Worm (Caenorhabditis elegans) whole organism, mixed stage, embryonic: ENCODE data around the gene gst-1.
A peak's percentile ranks its signal among the peaks of the same experiment; 100 is the strongest.

Experiments used
- M03D4.4 ChIP-seq: sonication (generic microtip); optimal IDR thresholded peaks from 2 replicates; lab custom pipeline; 2017; ENCODE audit warnings: mild to moderate bottlenecking, missing genetic modification characterization, missing compliant biosample characterization
- bed-3 ChIP-seq: fragments of 200-800 bp; sonication (Bioruptor generic); optimal IDR thresholded peaks from 3 replicates; lab custom pipeline; 2018; ENCODE audit warnings: mild to moderate bottlenecking, missing genetic modification characterization, moderate library complexity, missing compliant biosample characterization
- blmp-1 ChIP-seq: fragments of 150-350 bp; optimal IDR thresholded peaks from 2 replicates; lab custom pipeline; 2014; ENCODE audit warnings: missing biosample characterization, missing genetic modification characterization
- ceh-39 ChIP-seq: fragments of 150-350 bp; optimal IDR thresholded peaks from 2 replicates; lab custom pipeline; 2014; ENCODE audit warnings: missing biosample characterization, missing genetic modification characterization
- ceh-43 ChIP-seq: fragments of 200-800 bp; sonication (Bioruptor generic); optimal IDR thresholded peaks from 2 replicates; lab custom pipeline; 2018; ENCODE audit warnings: mild to moderate bottlenecking, missing genetic modification characterization, moderate library complexity, missing compliant biosample characterization
- ceh-83 ChIP-seq: fragments of 200-800 bp; sonication (Bioruptor generic); optimal IDR thresholded peaks from 2 replicates; lab custom pipeline; 2018; ENCODE audit warnings: mild to moderate bottlenecking, missing genetic modification characterization, missing compliant biosample characterization
- ces-1 ChIP-seq: fragments of 150-350 bp; optimal IDR thresholded peaks from 2 replicates; lab custom pipeline; 2014; ENCODE audit warnings: missing biosample characterization, missing genetic modification reagents, missing genetic modification characterization
- cnd-1 ChIP-seq: fragments of 200-800 bp; sonication (Bioruptor generic); optimal IDR thresholded peaks from 2 replicates; lab custom pipeline; 2018; ENCODE audit warnings: mild to moderate bottlenecking, missing genetic modification characterization, missing compliant biosample characterization
- drap-1 ChIP-seq: fragments of 200-800 bp; sonication (Bioruptor generic); optimal IDR thresholded peaks from 3 replicates; lab custom pipeline; 2018; ENCODE audit warnings: mild to moderate bottlenecking, missing genetic modification characterization, missing compliant biosample characterization
- elt-3 ChIP-seq: fragments of 150-350 bp; optimal IDR thresholded peaks from 2 replicates; lab custom pipeline; 2014; ENCODE audit warnings: missing biosample characterization, missing genetic modification characterization
- flh-1 ChIP-seq: fragments of 200-800 bp; sonication (Bioruptor generic); optimal IDR thresholded peaks from 2 replicates; lab custom pipeline; 2018; ENCODE audit warnings: mild to moderate bottlenecking, missing genetic modification characterization, moderate library complexity, missing compliant biosample characterization
- ham-2 ChIP-seq: fragments of 200-800 bp; sonication (Bioruptor generic); optimal IDR thresholded peaks from 2 replicates; lab custom pipeline; 2018; ENCODE audit warnings: mild to moderate bottlenecking, missing genetic modification characterization, missing compliant biosample characterization
- hlh-1 ChIP-seq: fragments of 150-350 bp; optimal IDR thresholded peaks from 2 replicates; lab custom pipeline; 2014; ENCODE audit warnings: missing biosample characterization, missing genetic modification reagents, missing genetic modification characterization
- lin-13 ChIP-seq: fragments of 150-350 bp; optimal IDR thresholded peaks from 2 replicates; lab custom pipeline; 2014; ENCODE audit warnings: missing biosample characterization, missing genetic modification characterization
- lin-32 ChIP-seq: fragments of 200-800 bp; sonication (Bioruptor generic); optimal IDR thresholded peaks from 2 replicates; lab custom pipeline; 2018; ENCODE audit warnings: mild to moderate bottlenecking, missing genetic modification characterization, missing compliant biosample characterization
- lsy-2 ChIP-seq: fragments of 150-350 bp; optimal IDR thresholded peaks from 2 replicates; lab custom pipeline; 2014; ENCODE audit warnings: missing biosample characterization, missing genetic modification characterization
- mab-5 ChIP-seq: fragments of 150-350 bp; optimal IDR thresholded peaks from 2 replicates; lab custom pipeline; 2014; ENCODE audit warnings: missing biosample characterization, missing genetic modification characterization
- mep-1 ChIP-seq: fragments of 150-350 bp; optimal IDR thresholded peaks from 2 replicates; lab custom pipeline; 2017; ENCODE audit warnings: missing biosample characterization, missing genetic modification reagents, missing genetic modification characterization, inconsistent platforms
- mls-2 ChIP-seq: sonication (generic microtip); optimal IDR thresholded peaks from 2 replicates; lab custom pipeline; 2016; ENCODE audit warnings: mild to moderate bottlenecking, missing genetic modification characterization, moderate library complexity, missing compliant biosample characterization
- nhr-12 ChIP-seq: fragments of 150-350 bp; optimal IDR thresholded peaks from 2 replicates; lab custom pipeline; 2014; ENCODE audit warnings: missing biosample characterization, missing genetic modification characterization
- nhr-2 ChIP-seq: fragments of 150-350 bp; optimal IDR thresholded peaks from 2 replicates; lab custom pipeline; 2014; ENCODE audit warnings: missing biosample characterization, missing genetic modification characterization
- nhr-28 ChIP-seq: fragments of 150-350 bp; optimal IDR thresholded peaks from 2 replicates; lab custom pipeline; 2014; ENCODE audit warnings: missing biosample characterization, missing genetic modification characterization
- nhr-76 ChIP-seq: sonication (generic microtip); optimal IDR thresholded peaks from 2 replicates; lab custom pipeline; 2017; ENCODE audit warnings: missing biosample characterization, missing genetic modification characterization
- sem-2 ChIP-seq: fragments of 200-800 bp; sonication (Bioruptor generic); optimal IDR thresholded peaks from 2 replicates; lab custom pipeline; 2018; ENCODE audit warnings: mild to moderate bottlenecking, missing genetic modification characterization, missing compliant biosample characterization
- snpc-4 ChIP-seq: fragments of 150-350 bp; optimal IDR thresholded peaks from 2 replicates; lab custom pipeline; 2014; ENCODE audit warnings: missing biosample characterization, missing genetic modification characterization
- tbx-8 ChIP-seq: fragments of 200-800 bp; sonication (Bioruptor generic); optimal IDR thresholded peaks from 2 replicates; lab custom pipeline; 2018; ENCODE audit warnings: mild to moderate bottlenecking, missing genetic modification characterization, moderate library complexity, missing compliant biosample characterization
- unc-120 ChIP-seq: sonication (generic microtip); optimal IDR thresholded peaks from 2 replicates; lab custom pipeline; 2017; ENCODE audit warnings: missing genetic modification characterization, missing compliant biosample characterization; ENCODE audit not compliant: poor library complexity, severe bottlenecking
- unc-39 ChIP-seq: fragments of 150-350 bp; optimal IDR thresholded peaks from 2 replicates; lab custom pipeline; 2014; ENCODE audit warnings: missing biosample characterization, missing genetic modification characterization
- unc-62 ChIP-seq: fragments of 150-350 bp; optimal IDR thresholded peaks from 2 replicates; lab custom pipeline; 2014; ENCODE audit warnings: missing biosample characterization, missing genetic modification reagents, missing genetic modification characterization

The gst-1 gene

DNA sequence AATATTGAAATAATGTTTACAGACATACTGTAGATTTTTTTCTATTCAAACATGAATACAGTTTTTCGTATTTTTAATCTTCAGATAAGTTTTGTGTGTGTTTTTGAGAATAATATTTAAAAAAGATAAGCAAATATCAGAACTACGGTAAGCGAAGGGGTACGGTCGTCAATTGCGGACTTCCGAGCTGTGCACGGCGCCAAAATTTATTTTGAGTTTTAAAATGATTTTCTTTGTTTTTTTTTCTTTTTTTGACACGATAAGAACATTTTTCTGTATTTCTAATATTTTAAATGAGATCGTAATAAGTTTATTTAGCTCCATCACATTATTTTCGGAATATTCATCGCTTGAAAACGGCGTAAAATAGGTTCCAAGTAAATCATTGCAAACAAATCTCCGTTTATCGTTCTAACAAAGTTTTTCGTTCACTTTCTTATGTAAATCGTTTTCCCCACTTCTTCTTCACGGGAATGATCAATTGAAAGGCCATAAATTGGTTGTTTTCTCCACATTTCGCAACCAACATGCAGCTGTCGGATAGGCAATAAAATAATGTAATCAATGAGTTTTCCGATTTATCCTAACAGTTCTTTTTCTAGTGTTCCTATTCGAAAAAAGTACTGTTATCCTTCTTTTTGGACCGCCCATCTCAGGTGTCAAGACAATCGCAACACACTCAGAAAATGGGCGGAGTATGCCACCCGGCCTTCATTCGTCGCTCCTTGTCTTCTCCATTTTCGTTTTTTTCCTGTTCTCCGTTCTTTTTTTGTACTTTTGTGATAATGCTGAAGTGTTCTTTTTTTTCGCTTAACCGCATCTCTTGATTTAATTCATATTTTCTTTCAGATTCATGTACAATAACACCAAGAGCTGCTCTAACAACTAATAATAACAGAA is 32.5 kb downstream of the gst-1 start, which contains the start of gene glp-1:
glp-1 (plus strand) TSS at position 850 of the 900 bp plus-strand sequence.
- no peak for TF ChIP-seq nhr-76
- no peak for TF ChIP-seq ceh-83
- TF ChIP-seq drap-1: no peak
- TF ChIP-seq tbx-8: no peak

DNA sequence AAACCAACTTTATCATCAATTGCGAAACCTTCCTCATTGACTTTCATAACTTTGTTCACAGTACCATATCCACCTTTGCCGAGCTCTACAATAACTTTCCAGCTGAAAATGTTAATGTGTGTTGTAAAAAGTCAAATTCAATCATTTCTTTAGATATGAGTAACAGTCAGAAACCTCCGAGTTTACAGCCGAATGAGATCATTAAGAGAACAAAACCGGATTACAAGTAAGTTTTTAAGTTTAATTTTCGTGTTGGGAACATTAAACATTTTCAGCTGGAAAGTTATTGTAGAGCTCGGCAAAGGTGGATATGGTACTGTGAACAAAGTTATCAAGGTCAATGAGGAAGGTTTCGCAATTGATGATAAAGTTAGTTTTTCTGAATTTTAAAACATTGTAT is 42.1 kb downstream of the gst-1 start, which contains the start of gene ZK507.1:
ZK507.1 (minus strand) TSS at position 101 of the 400 bp plus-strand sequence.
- TF ChIP-seq ceh-39 (tag; lab: Kevin White, UChicago) (no peak), ceh-43 (no peak), ces-1 (GFP tag; lab: Kevin White, UChicago) (no peak), nhr-28 (no peak), mep-1 (tag; lab: Kevin White, UChicago) (no peak)

DNA sequence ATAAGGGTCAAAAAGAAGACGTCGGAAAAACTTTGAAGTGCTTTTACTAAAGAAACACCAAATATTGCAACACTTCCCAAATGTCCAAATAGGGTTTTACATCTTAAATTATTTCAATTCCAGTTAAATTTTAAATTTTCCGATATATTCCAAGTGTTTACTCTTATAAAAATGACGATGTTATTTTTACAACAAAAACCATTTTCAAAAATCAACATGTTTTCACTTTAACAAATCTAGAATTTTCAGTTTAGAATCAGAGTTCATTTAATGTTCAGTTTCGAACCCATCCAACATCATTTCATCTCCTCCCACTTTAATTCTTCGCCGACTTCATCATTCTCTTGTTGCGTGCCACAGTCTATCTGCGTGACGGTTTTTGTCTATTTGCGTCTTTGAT is 44.5 kb downstream of the gst-1 start, which contains the start of gene dos-1:
dos-1 (plus strand) TSS at position 301 of the 400 bp plus-strand sequence.
- TF ChIP-seq cnd-1 (tag; lab: Kevin White, UChicago) (no peak), unc-120 (no peak), lin-13 (no peak), mab-5 (tag; lab: Kevin White, UChicago) (no peak), nhr-28 (no peak), unc-62 (GFP tag; lab: Kevin White, UChicago) (no peak), blmp-1 (no peak), ceh-43 (no peak), mep-1 (tag; lab: Kevin White, UChicago) (no peak)
- TF ChIP-seq, all 35 proteins: peak for 0

DNA sequence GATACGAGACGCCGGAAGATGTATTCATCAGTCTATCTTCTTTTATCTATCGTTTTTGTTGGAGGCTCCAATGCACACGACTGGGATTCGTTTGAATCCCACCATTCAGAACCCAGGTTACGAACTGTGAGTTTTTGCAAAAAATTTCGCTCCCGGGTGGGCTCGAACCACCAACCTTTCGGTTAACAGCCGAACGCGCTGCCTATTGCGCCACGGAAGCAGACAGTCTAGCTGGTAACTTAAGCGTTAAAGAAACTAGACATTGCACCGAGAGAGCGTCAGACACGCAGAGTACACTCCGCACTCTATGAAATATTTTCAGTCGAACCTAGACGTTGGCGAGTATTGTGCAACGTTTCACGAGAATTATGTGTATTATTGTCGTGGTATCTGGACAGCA is 44.9 kb downstream of the gst-1 start:
- TF ChIP-seq ham-2 (GFP tag; lab: Kevin White, UChicago) (peak; percentile 41), M03D4.4 (tag; lab: Kevin White, UChicago) (peak; percentile 74), ceh-43 (peak; percentile 18), nhr-28 (no peak), unc-62 (GFP tag; lab: Kevin White, UChicago) (no peak), lsy-2 (tag; lab: Kevin White, UChicago) (no peak), lin-32 (GFP tag; lab: Kevin White, UChicago) (no peak), elt-3 (no peak), nhr-2 (no peak), bed-3 (no peak), tbx-8 (peak; percentile 58), lin-13 (no peak), ces-1 (GFP tag; lab: Kevin White, UChicago) (no peak), mep-1 (tag; lab: Kevin White, UChicago) (no peak), flh-1 (peak; percentile 6), unc-120 (peak; percentile 20), sem-2 (peak; percentile 71), cnd-1 (tag; lab: Kevin White, UChicago) (peak; percentile 79), ceh-83 (peak; percentile 20), mls-2 (no peak), drap-1 (peak; percentile 69)
- TF ChIP-seq, all 35 proteins: peak for 10

DNA sequence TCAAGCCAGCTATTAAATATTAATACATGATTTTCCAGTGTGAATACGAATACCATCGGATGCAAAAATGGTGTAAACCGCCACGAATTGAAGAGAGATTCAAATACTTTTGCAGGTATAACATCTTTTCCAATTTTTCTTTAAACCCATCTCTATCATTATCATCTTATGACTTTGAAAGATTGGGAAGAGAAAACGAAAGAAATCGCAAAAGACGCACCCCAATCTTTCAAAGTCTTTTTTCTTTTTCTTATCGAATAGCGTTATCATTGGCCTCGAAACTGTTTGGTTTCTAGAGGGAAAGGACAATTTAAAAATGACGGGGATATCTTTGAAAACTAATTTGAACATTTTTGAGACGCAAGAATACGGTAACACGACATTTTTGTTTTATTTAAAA is 46.5 kb downstream of the gst-1 start:
- no peak for TF ChIP-seq lsy-2 (tag; lab: Kevin White, UChicago)
- no peak for TF ChIP-seq ceh-43
- TF ChIP-seq mab-5 (tag; lab: Kevin White, UChicago): no peak
- TF ChIP-seq ceh-83: no peak
- TF ChIP-seq nhr-12 (tag; lab: Kevin White, UChicago): no peak
- no peak for TF ChIP-seq M03D4.4 (tag; lab: Kevin White, UChicago)
- TF ChIP-seq snpc-4: no peak
- no peak for TF ChIP-seq cnd-1 (tag; lab: Kevin White, UChicago)
- TF ChIP-seq lin-13: no peak
- no peak for TF ChIP-seq ham-2 (GFP tag; lab: Kevin White, UChicago)
- TF ChIP-seq nhr-2: no peak
- TF ChIP-seq bed-3: no peak
- no peak for TF ChIP-seq unc-62 (GFP tag; lab: Kevin White, UChicago)
- no peak for TF ChIP-seq mep-1 (tag; lab: Kevin White, UChicago)
- no peak for TF ChIP-seq blmp-1
- TF ChIP-seq unc-39 (tag; lab: Kevin White, UChicago): no peak
- no peak for TF ChIP-seq elt-3
- no peak for TF ChIP-seq ceh-39 (tag; lab: Kevin White, UChicago)
- TF ChIP-seq hlh-1: no peak
